Fruit fly (Drosophila melanogaster): ENCODE results near the gene Nepl6.

Gene Nepl6

dm6 chr2L:6372088-6372487 is 13.2 kb downstream of the Nepl6 start, which contains the start of gene slam:
slam (plus strand) TSS chr2L:6372388.
- TF ChIP-seq CG34367 (tag; optimal IDR thresholded peaks at IDR 0.05) (no peak), fd96Ca (GFP tag; IDR thresholded peaks at IDR 0.05) (no peak), CG10348 (GFP tag; IDR thresholded peaks at IDR 0.05) (no peak), Ets98B (GFP tag; IDR thresholded peaks at IDR 0.05) (no peak), Pif1A (GFP tag; optimal IDR thresholded peaks at IDR 0.05) (no peak), CG8159 (tag; optimal IDR thresholded peaks at IDR 0.05) (no peak), CG8301 (tag; optimal IDR thresholded peaks at IDR 0.05) (no peak), gl (tag; optimal IDR thresholded peaks at IDR 0.05) (no peak), Pif1B (GFP tag; optimal IDR thresholded peaks at IDR 0.05) (no peak), CG9948 (tag; optimal IDR thresholded peaks at IDR 0.05) (no peak), CG14655 (GFP tag; optimal IDR thresholded peaks at IDR 0.05) (no peak), CG13204 (GFP tag; optimal IDR thresholded peaks at IDR 0.05) (no peak)

dm6 chr2L:6371025-6371641 is 14.2 kb downstream of the Nepl6 start:
- no peak for TF ChIP-seq fd96Ca (GFP tag; IDR thresholded peaks at IDR 0.05)
- no peak for TF ChIP-seq CG14655 (GFP tag; optimal IDR thresholded peaks at IDR 0.05)

dm6 chr2L:6369286-6369685 is 16.0 kb downstream of the Nepl6 start:
- TF ChIP-seq EcR (GFP tag; optimal IDR thresholded peaks at IDR 0.05) (no peak), rn (GFP tag; IDR thresholded peaks at IDR 0.05) (no peak), CG34367 (tag; optimal IDR thresholded peaks at IDR 0.05) (no peak), CG9948 (tag; optimal IDR thresholded peaks at IDR 0.05) (no peak), D1 (tag; optimal IDR thresholded peaks at IDR 0.05) (no peak), Pif1A (GFP tag; optimal IDR thresholded peaks at IDR 0.05) (no peak), Pif1B (GFP tag; optimal IDR thresholded peaks at IDR 0.05) (no peak), Ets98B (GFP tag; IDR thresholded peaks at IDR 0.05) (no peak), CG10348 (GFP tag; IDR thresholded peaks at IDR 0.05) (no peak), CG12605 (GFP tag; IDR thresholded peaks at IDR 0.05) (no peak), CG4496 (GFP tag; IDR thresholded peaks at IDR 0.05) (no peak), CG8159 (tag; optimal IDR thresholded peaks at IDR 0.05) (no peak), CG8301 (tag; optimal IDR thresholded peaks at IDR 0.05) (no peak), CG32121 (GFP tag; IDR thresholded peaks at IDR 0.05) (no peak)

- TF ChIP-seq CG4496 (GFP tag; IDR thresholded peaks at IDR 0.05) (no peak), CG17806 (tag; optimal IDR thresholded peaks at IDR 0.05) (no peak)
Observed at dm6 chr2L:6367478-6367932, 17.8 kb downstream of the Nepl6 start, which contains the start of gene Nepl4. Nepl4 (plus strand) TSS chr2L:6367882.

- no peak for TF ChIP-seq EcR (GFP tag; optimal IDR thresholded peaks at IDR 0.05)
- no peak for TF ChIP-seq rn (GFP tag; IDR thresholded peaks at IDR 0.05)
- TF ChIP-seq CG10348 (GFP tag; IDR thresholded peaks at IDR 0.05): no peak
- no peak for TF ChIP-seq D1 (tag; optimal IDR thresholded peaks at IDR 0.05)
- no peak for TF ChIP-seq fd96Ca (GFP tag; IDR thresholded peaks at IDR 0.05)
- no peak for TF ChIP-seq Snoo (tag; optimal IDR thresholded peaks at IDR 0.05)
- TF ChIP-seq CG8301 (tag; optimal IDR thresholded peaks at IDR 0.05): no peak
- no peak for TF ChIP-seq CG13204 (GFP tag; optimal IDR thresholded peaks at IDR 0.05)
- TF ChIP-seq Ets98B (GFP tag; IDR thresholded peaks at IDR 0.05): no peak
- no peak for TF ChIP-seq CG32121 (GFP tag; IDR thresholded peaks at IDR 0.05)
- TF ChIP-seq Pif1B (GFP tag; optimal IDR thresholded peaks at IDR 0.05): no peak
- no peak for TF ChIP-seq CG12605 (GFP tag; IDR thresholded peaks at IDR 0.05)
- TF ChIP-seq gl (tag; optimal IDR thresholded peaks at IDR 0.05): no peak
- TF ChIP-seq CG8159 (tag; optimal IDR thresholded peaks at IDR 0.05): no peak
- no peak for TF ChIP-seq CG14655 (GFP tag; optimal IDR thresholded peaks at IDR 0.05)
- no peak for TF ChIP-seq CG9948 (tag; optimal IDR thresholded peaks at IDR 0.05)
Observed at dm6 chr2L:6366924-6367323, 18.4 kb downstream of the Nepl6 start.

- no peak for TF ChIP-seq CG34367 (tag; optimal IDR thresholded peaks at IDR 0.05)
- TF ChIP-seq CG17806 (tag; optimal IDR thresholded peaks at IDR 0.05): no peak
- TF ChIP-seq Snoo (tag; optimal IDR thresholded peaks at IDR 0.05): no peak
- TF ChIP-seq CG12605 (GFP tag; IDR thresholded peaks at IDR 0.05): no peak
- no peak for TF ChIP-seq CG9948 (tag; optimal IDR thresholded peaks at IDR 0.05)
Observed at dm6 chr2L:6360059-6360458, 25.3 kb downstream of the Nepl6 start.

dm6 chr2L:6358218-6358617 is 27.1 kb downstream of the Nepl6 start, which contains the start of gene CG9500:
CG9500 (minus strand) TSS chr2L:6358318.
- TF ChIP-seq CG15710 (tag; optimal IDR thresholded peaks at IDR 0.05) (no peak), CG8301 (tag; optimal IDR thresholded peaks at IDR 0.05) (no peak), Snoo (tag; optimal IDR thresholded peaks at IDR 0.05) (no peak), Pif1A (GFP tag; optimal IDR thresholded peaks at IDR 0.05) (no peak), CG34367 (tag; optimal IDR thresholded peaks at IDR 0.05) (no peak), EcR (GFP tag; optimal IDR thresholded peaks at IDR 0.05) (no peak), CG12605 (GFP tag; IDR thresholded peaks at IDR 0.05) (no peak), CG8159 (tag; optimal IDR thresholded peaks at IDR 0.05) (no peak), CG17806 (tag; optimal IDR thresholded peaks at IDR 0.05) (no peak), D1 (tag; optimal IDR thresholded peaks at IDR 0.05) (no peak), rn (GFP tag; IDR thresholded peaks at IDR 0.05) (no peak), CG9948 (tag; optimal IDR thresholded peaks at IDR 0.05) (no peak), Pif1B (GFP tag; optimal IDR thresholded peaks at IDR 0.05) (no peak)

Data from whole organism, pupa.